Fruit fly (Drosophila melanogaster) whole organism, embryonic: ENCODE results near the gene Charon.

Experiments
- C15 ChIP-seq: fragments of 200-800 bp; sonication (Bioruptor generic); IDR thresholded peaks from 3 replicates; pipeline ENCODE4 v1.3.6; 2022; ENCODE audit warnings: missing biosample characterization, missing genetic modification characterization
- CG10274 ChIP-seq: fragments of 200-800 bp; sonication (Bioruptor generic); optimal IDR thresholded peaks from 3 replicates; lab custom pipeline; 2017; ENCODE audit warnings: missing biosample characterization, mild to moderate bottlenecking, missing genetic modification characterization
- CG10462 ChIP-seq: fragments of 200-800 bp; sonication (Bioruptor generic); optimal IDR thresholded peaks from 2 replicates; lab custom pipeline; 2016; ENCODE audit warnings: missing biosample characterization, missing genetic modification characterization
- CG11247 ChIP-seq: fragments of 200-800 bp; sonication (Bioruptor generic); IDR thresholded peaks from 2 replicates; pipeline ENCODE4 v1.3.6; 2022; ENCODE audit warnings: missing biosample characterization, missing genetic modification characterization
- CG12744 ChIP-seq: fragments of 200-800 bp; sonication (Bioruptor generic); optimal IDR thresholded peaks from 2 replicates; lab custom pipeline; 2016; ENCODE audit warnings: missing biosample characterization, missing genetic modification characterization
- CG17568 ChIP-seq: fragments of 200-800 bp; sonication (Bioruptor generic); optimal IDR thresholded peaks from 2 replicates; lab custom pipeline; 2018; ENCODE audit warnings: missing biosample characterization, mild to moderate bottlenecking, missing genetic modification characterization, moderate library complexity
- CG18262 ChIP-seq: fragments of 200-800 bp; optimal IDR thresholded peaks from 3 replicates; lab custom pipeline; 2019; ENCODE audit warnings: missing biosample characterization, mild to moderate bottlenecking, missing genetic modification characterization, moderate library complexity
- CG18599 ChIP-seq: fragments of 200-800 bp; sonication (Bioruptor generic); optimal IDR thresholded peaks from 3 replicates; lab custom pipeline; 2017; ENCODE audit warnings: missing biosample characterization, missing genetic modification characterization, mild to moderate bottlenecking, moderate library complexity, missing genetic modification reagents
- CG2202 ChIP-seq: fragments of 200-800 bp; sonication (Bioruptor generic); optimal IDR thresholded peaks from 2 replicates; lab custom pipeline; 2018; ENCODE audit warnings: missing biosample characterization, mild to moderate bottlenecking, missing genetic modification characterization
- CG4617 ChIP-seq: fragments of 200-800 bp; sonication (Bioruptor generic); optimal IDR thresholded peaks from 3 replicates; lab custom pipeline; 2016; ENCODE audit warnings: missing biosample characterization, missing genetic modification characterization, borderline replicate concordance
- CG6765 ChIP-seq: fragments of 200-800 bp; sonication (Bioruptor generic); optimal IDR thresholded peaks from 3 replicates; lab custom pipeline; 2017; ENCODE audit warnings: missing biosample characterization, mild to moderate bottlenecking, missing genetic modification characterization
- CG8281 ChIP-seq: fragments of 200-800 bp; sonication (Bioruptor generic); optimal IDR thresholded peaks from 2 replicates; lab custom pipeline; 2018; ENCODE audit warnings: missing biosample characterization, mild to moderate bottlenecking, missing genetic modification characterization, moderate library complexity
- CG9932 ChIP-seq: fragments of 200-800 bp; sonication (Bioruptor generic); IDR thresholded peaks from 2 replicates; pipeline ENCODE4 v1.3.6; 2022; ENCODE audit warnings: missing biosample characterization, missing genetic modification characterization
- D19B ChIP-seq: fragments of 200-800 bp; sonication (Bioruptor generic); optimal IDR thresholded peaks from 2 replicates; lab custom pipeline; 2017; ENCODE audit warnings: missing biosample characterization, mild to moderate bottlenecking, missing genetic modification characterization
- E2f2 ChIP-seq: fragments of 200-800 bp; sonication (Bioruptor generic); IDR thresholded peaks from 2 replicates; pipeline ENCODE4 v1.3.6; 2022; ENCODE audit warnings: missing biosample characterization, missing genetic modification characterization
- ERR ChIP-seq: fragments of 200-800 bp; sonication (Bioruptor generic); optimal IDR thresholded peaks from 2 replicates; lab custom pipeline; 2016; ENCODE audit warnings: missing biosample characterization, missing genetic modification characterization
- HHEX ChIP-seq: fragments of 200-800 bp; sonication (Bioruptor generic); optimal IDR thresholded peaks from 3 replicates; lab custom pipeline; 2017; ENCODE audit warnings: missing biosample characterization, mild to moderate bottlenecking, missing genetic modification characterization, missing genetic modification reagents
- HmgZ ChIP-seq: fragments of 200-800 bp; sonication (Bioruptor generic); optimal IDR thresholded peaks from 2 replicates; lab custom pipeline; 2018; ENCODE audit warnings: missing biosample characterization, mild to moderate bottlenecking, missing genetic modification characterization
- Jarid2 ChIP-seq: fragments of 200-800 bp; sonication (Bioruptor generic); optimal IDR thresholded peaks from 3 replicates; lab custom pipeline; 2017; ENCODE audit warnings: mild to moderate bottlenecking, missing biosample characterization, missing genetic modification reagents, missing genetic modification characterization
- MESR4 ChIP-seq: fragments of 200-800 bp; sonication (Bioruptor generic); optimal IDR thresholded peaks from 2 replicates; lab custom pipeline; 2018; ENCODE audit warnings: missing biosample characterization, mild to moderate bottlenecking, missing genetic modification characterization, moderate library complexity
- Meics ChIP-seq: fragments of 200-800 bp; sonication (Bioruptor generic); optimal IDR thresholded peaks from 2 replicates; lab custom pipeline; 2017; ENCODE audit warnings: missing biosample characterization, mild to moderate bottlenecking, missing genetic modification characterization
- NC2α ChIP-seq: fragments of 200-800 bp; sonication (Bioruptor generic); optimal IDR thresholded peaks from 2 replicates; lab custom pipeline; 2016; ENCODE audit warnings: missing biosample characterization, missing genetic modification characterization
- NC2β ChIP-seq: fragments of 200-800 bp; sonication (Bioruptor generic); optimal IDR thresholded peaks from 2 replicates; lab custom pipeline; 2016; ENCODE audit warnings: missing biosample characterization, missing genetic modification characterization
- Sry-δ ChIP-seq: fragments of 200-800 bp; sonication (Bioruptor generic); optimal IDR thresholded peaks from 2 replicates; lab custom pipeline; 2016; ENCODE audit warnings: missing biosample characterization, missing genetic modification characterization
- Tbp ChIP-seq: fragments of >200 bp; optimal IDR thresholded peaks from 2 replicates; lab custom pipeline; 2018; ENCODE audit warnings: missing biosample characterization, missing genetic modification characterization
- ab ChIP-seq: fragments of 200-800 bp; sonication (Bioruptor generic); optimal IDR thresholded peaks from 2 replicates; lab custom pipeline; 2016; ENCODE audit warnings: missing biosample characterization, missing genetic modification characterization
- ase ChIP-seq: fragments of 200-800 bp; sonication (Bioruptor generic); IDR thresholded peaks from 3 replicates; pipeline ENCODE4 v1.3.6; 2022; ENCODE audit warnings: missing biosample characterization, missing genetic modification characterization
- bigmax ChIP-seq: fragments of 200-800 bp; sonication (Bioruptor generic); optimal IDR thresholded peaks from 2 replicates; lab custom pipeline; 2018; ENCODE audit warnings: missing biosample characterization, mild to moderate bottlenecking, missing genetic modification characterization
- bsh ChIP-seq, 2 experiments: fragments of 200-800 bp; sonication (Bioruptor generic); optimal IDR thresholded peaks; 2 replicates each; lab custom pipeline; 2017 to 2018; ENCODE audit warnings: mild to moderate bottlenecking in 2 of 2, missing biosample characterization in 2 of 2, missing genetic modification characterization in 2 of 2, moderate library complexity in 1 of 2
- chinmo ChIP-seq: fragments of 200-800 bp; sonication (Bioruptor generic); IDR thresholded peaks from 4 replicates; pipeline ENCODE4 v1.3.6; 2022; ENCODE audit warnings: missing biosample characterization, missing genetic modification characterization; ENCODE audit not compliant: partially characterized antibody
- dan ChIP-seq: fragments of 200-800 bp; sonication (Bioruptor generic); IDR thresholded peaks from 2 replicates; pipeline ENCODE4 v1.3.6; 2022; ENCODE audit warnings: missing biosample characterization, missing genetic modification characterization
- ems ChIP-seq: fragments of 200-800 bp; sonication (Bioruptor generic); optimal IDR thresholded peaks from 3 replicates; lab custom pipeline; 2016; ENCODE audit warnings: missing biosample characterization, missing genetic modification characterization
- gem ChIP-seq: fragments of 200-800 bp; sonication (Bioruptor generic); optimal IDR thresholded peaks from 2 replicates; lab custom pipeline; 2019; ENCODE audit warnings: missing biosample characterization, mild to moderate bottlenecking, missing genetic modification characterization, moderate library complexity
- hbn ChIP-seq: fragments of 200-800 bp; sonication (Bioruptor generic); IDR thresholded peaks from 2 replicates; pipeline ENCODE4 v1.3.6; 2022; ENCODE audit warnings: missing biosample characterization, missing genetic modification characterization; ENCODE audit not compliant: partially characterized antibody
- lola ChIP-seq, 3 experiments: fragments of >200 bp in 2 of 3; fragments of 200-800 bp in 1 of 3; sonication (Bioruptor generic) in 1 of 3; optimal IDR thresholded peaks; 2 replicates each; lab custom pipeline; 2017 to 2019; ENCODE audit warnings: missing biosample characterization in 3 of 3, missing genetic modification characterization in 3 of 3, mild to moderate bottlenecking in 1 of 3, moderate library complexity in 1 of 3
- otp ChIP-seq: fragments of 200-800 bp; sonication (Bioruptor generic); IDR thresholded peaks from 3 replicates; pipeline ENCODE4, ENCODE4 v1.3.6; 2022; ENCODE audit warnings: missing biosample characterization, missing genetic modification characterization
- phol ChIP-seq: fragments of 200-800 bp; sonication (Bioruptor generic); optimal IDR thresholded peaks from 3 replicates; lab custom pipeline; 2018; ENCODE audit warnings: missing biosample characterization, mild to moderate bottlenecking, missing genetic modification characterization, moderate library complexity
- pzg ChIP-seq: fragments of 200-800 bp; sonication (Bioruptor generic); optimal IDR thresholded peaks from 3 replicates; lab custom pipeline; 2018; ENCODE audit warnings: missing biosample characterization, mild to moderate bottlenecking, missing genetic modification characterization, moderate library complexity
- salm ChIP-seq: fragments of 200-800 bp; sonication (Bioruptor generic); optimal IDR thresholded peaks from 2 replicates; lab custom pipeline; 2018; ENCODE audit warnings: missing biosample characterization, mild to moderate bottlenecking, missing genetic modification characterization
- stc ChIP-seq: fragments of 200-800 bp; sonication (Bioruptor generic); IDR thresholded peaks from 2 replicates; pipeline ENCODE4 v1.3.6; 2022; ENCODE audit warnings: missing biosample characterization, missing genetic modification characterization
- stwl ChIP-seq: fragments of 200-800 bp; sonication (Bioruptor generic); optimal IDR thresholded peaks from 3 replicates; lab custom pipeline; 2018; ENCODE audit warnings: missing biosample characterization, mild to moderate bottlenecking, missing genetic modification characterization, moderate library complexity
- unpg ChIP-seq: fragments of 200-800 bp; sonication (Bioruptor generic); optimal IDR thresholded peaks from 3 replicates; lab custom pipeline; 2018; ENCODE audit warnings: missing biosample characterization, mild to moderate bottlenecking, missing genetic modification characterization, moderate library complexity
- vnd ChIP-seq: fragments of 200-800 bp; sonication (Bioruptor generic); IDR thresholded peaks from 3 replicates; pipeline ENCODE4 v1.3.6; 2022; ENCODE audit warnings: missing biosample characterization, missing genetic modification characterization; ENCODE audit not compliant: partially characterized antibody
- zfh2 ChIP-seq: fragments of 200-800 bp; sonication (Bioruptor generic); optimal IDR thresholded peaks from 2 replicates; lab custom pipeline; 2016; ENCODE audit warnings: missing biosample characterization, missing genetic modification characterization

Gene Charon

DNA sequence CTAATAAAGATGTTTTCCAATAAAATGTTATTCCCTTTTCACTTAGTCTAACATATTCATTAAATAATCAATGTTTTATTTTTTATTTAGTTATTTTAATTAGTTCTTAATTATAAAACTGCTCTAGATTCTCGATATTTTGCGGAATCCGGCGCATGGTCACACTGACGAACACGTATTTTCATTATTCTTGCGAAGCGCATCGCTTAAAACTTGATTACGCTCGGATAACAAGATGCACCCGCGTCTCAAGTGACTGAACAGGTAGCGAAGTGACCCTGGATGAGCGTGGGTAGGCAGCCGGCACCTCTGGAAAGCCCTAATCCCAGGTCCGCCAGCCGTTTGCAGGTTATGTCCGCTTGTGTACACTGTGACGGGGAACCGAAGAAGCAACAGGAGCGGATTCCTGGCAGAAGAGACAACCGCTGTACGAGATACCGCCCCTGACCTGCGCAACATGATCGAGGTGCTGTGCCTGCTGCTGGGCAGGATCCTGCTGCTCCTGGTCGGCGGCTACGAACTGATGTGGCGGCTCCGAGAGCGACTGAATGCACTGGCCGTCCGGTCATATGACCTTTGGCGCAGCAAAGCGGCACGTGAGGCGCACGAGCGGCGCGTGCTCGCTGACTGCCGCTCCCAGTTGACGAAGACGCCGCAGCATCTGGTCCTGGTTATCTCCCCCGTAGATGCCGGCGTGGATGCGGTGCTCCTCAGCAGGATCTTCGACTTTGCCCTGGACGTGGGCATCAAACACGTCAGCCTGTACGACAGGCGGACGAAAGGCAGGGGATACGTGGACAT lies 13.9 kb downstream of the Charon start, which contains the start of gene Tango14 (continued):
- TF ChIP-seq C15 (GFP tag; lab: Robert Waterston, UW) (no peak), stc (no peak), CG11247 (GFP tag; lab: Robert Waterston, UW) (no peak), Jarid2 (GFP tag; lab: Kevin White, UChicago) (no peak), salm (tag; lab: Kevin White, UChicago) (no peak), CG18262 (peak; percentile 12), HHEX (GFP tag; lab: Kevin White, UChicago) (no peak), otp (GFP tag; lab: Robert Waterston, UW) (0 out of 3 replicates have a peak, but pooled peaks have one; percentile 23), Tbp (GFP tag; lab: Kevin White, UChicago) (no peak), CG17568 (GFP tag; lab: Kevin White, UChicago) (no peak), CG10462 (GFP tag; lab: Kevin White, UChicago) (no peak), pzg (GFP tag; lab: Kevin White, UChicago) (no peak), bigmax (GFP tag; lab: Kevin White, UChicago) (peak; percentile 95), chinmo (0 out of 4 replicates have a peak, but pooled peaks have one; percentile 34), CG10274 (GFP tag; lab: Kevin White, UChicago) (no peak), MESR4 (peak; percentile 88), zfh2 (GFP tag; lab: Kevin White, UChicago) (no peak), ab (no peak), D19B (GFP tag; lab: Kevin White, UChicago) (no peak), unpg (GFP tag; lab: Kevin White, UChicago) (no peak), CG6765 (GFP tag; lab: Kevin White, UChicago) (no peak), Sry-δ (GFP tag; lab: Kevin White, UChicago) (no peak), bsh (GFP tag; optimal IDR thresholded peaks at IDR 0.05; lab: Kevin White, UChicago) (no peak), ems (GFP tag; lab: Kevin White, UChicago) (no peak), CG12744 (GFP tag; lab: Kevin White, UChicago) (no peak), E2f2 (GFP tag; lab: Robert Waterston, UW) (0 out of 2 replicates have a peak, but pooled peaks have one; percentile 15), HmgZ (no peak), phol (tag; lab: Kevin White, UChicago) (no peak), ERR (GFP tag; lab: Kevin White, UChicago) (no peak), vnd (0 out of 3 replicates have a peak, but pooled peaks have one; percentile 22), NC2β (no peak), CG2202 (no peak), CG4617 (GFP tag; lab: Kevin White, UChicago) (peak; percentile 34), Meics (GFP tag; lab: Kevin White, UChicago) (no peak), dan (GFP tag; lab: Robert Waterston, UW) (no peak), gem (tag; lab: Kevin White, UChicago) (no peak), stwl (no peak), NC2α (GFP tag; lab: Kevin White, UChicago) (no peak), CG8281 (no peak), hbn (GFP tag; lab: Robert Waterston, UW) (no peak), ase (GFP tag; lab: Robert Waterston, UW) (no peak), CG18599 (no peak), lola (GFP tag; optimal IDR thresholded peaks at IDR 0.05; lab: Kevin White, UChicago) (peak in 1 of 3 experiments; percentile 14), CG9932 (GFP tag; lab: Robert Waterston, UW) (no peak)
